Fruit fly (Drosophila melanogaster) whole organism, embryonic: ENCODE data around the gene CBP.

ENCODE experiments used
- CG2202 ChIP-seq: fragments of 200-800 bp; sonication (Bioruptor generic); optimal IDR thresholded peaks from 2 replicates; lab custom pipeline; 2018; ENCODE audit warnings: missing biosample characterization, mild to moderate bottlenecking, missing genetic modification characterization
- CG33557 ChIP-seq: fragments of 200-800 bp; sonication (Bioruptor generic); optimal IDR thresholded peaks from 2 replicates; lab custom pipeline; 2019; ENCODE audit warnings: missing biosample characterization, mild to moderate bottlenecking, missing genetic modification characterization, moderate library complexity
- Camta ChIP-seq: fragments of 200-800 bp; sonication (Bioruptor generic); optimal IDR thresholded peaks from 2 replicates; lab custom pipeline; 2016; ENCODE audit warnings: missing biosample characterization, missing genetic modification characterization
- Ptx1 ChIP-seq: fragments of 200-800 bp; sonication (Bioruptor generic); IDR thresholded peaks from 2 replicates; pipeline ENCODE4 v1.3.6; 2022; ENCODE audit warnings: missing biosample characterization, missing genetic modification characterization

dm6 chrX:7300356-7300721 lies 36.8 kb upstream of the CBP start:
- TF ChIP-seq CG2202 (no peak), Ptx1 (peak; percentile 30; the same call in 1 of the 2 replicates), Camta (GFP tag; lab: Kevin White, UChicago) (no peak), CG33557 (GFP tag; lab: Kevin White, UChicago) (no peak)
